Worm (Caenorhabditis elegans): ENCODE measurements around the gene ttbk-7.

Gene ttbk-7

DNA sequence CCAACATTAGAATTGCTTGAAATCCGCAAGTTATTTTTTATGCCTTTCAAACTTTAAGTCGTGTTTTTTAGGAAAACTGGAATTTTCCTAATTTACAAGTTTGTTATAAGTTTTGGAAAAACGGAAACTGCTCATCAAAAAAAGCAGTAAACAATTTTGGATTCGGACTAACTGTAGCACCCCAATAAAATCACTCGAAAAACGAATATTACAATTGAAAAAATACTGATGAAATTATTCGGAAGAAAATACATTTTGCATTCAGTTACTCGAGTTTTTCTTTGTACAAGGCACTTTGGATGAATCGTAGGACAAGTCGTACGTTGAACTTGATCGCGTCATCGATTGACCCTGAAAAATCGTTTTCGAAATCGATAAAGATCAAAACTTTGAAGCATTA is 13.3 kb downstream of the ttbk-7 start:
- TF ChIP-seq tbx-37 (GFP tag; conservative IDR thresholded peaks at IDR 0.05) (no peak), ama-1 (optimal IDR thresholded peaks at IDR 0.05) (no peak), pes-1 (GFP tag; IDR thresholded peaks at IDR 0.05) (no peak)

- TF ChIP-seq ama-1 (optimal IDR thresholded peaks at IDR 0.05) (no peak), ceh-13 (GFP tag; optimal IDR thresholded peaks at IDR 0.05) (no peak), ceh-36 (tag; optimal IDR thresholded peaks at IDR 0.05) (no peak), aly-1 (tag; optimal IDR thresholded peaks at IDR 0.05) (no peak), tbx-37 (GFP tag; conservative IDR thresholded peaks at IDR 0.05) (no peak), flt-1 (GFP tag; IDR thresholded peaks at IDR 0.05) (no peak), sea-1 (GFP tag; conservative IDR thresholded peaks at IDR 0.05) (no peak), tra-4 (tag; optimal IDR thresholded peaks at IDR 0.05) (no peak), B0310.2 (tag; optimal IDR thresholded peaks at IDR 0.05) (no peak), hnd-1 (tag; optimal IDR thresholded peaks at IDR 0.05) (no peak), hmbx-1 (tag; optimal IDR thresholded peaks at IDR 0.05) (no peak)
Measured at ce11 chrV:12881396-12881795, 14.3 kb downstream of the ttbk-7 start.

DNA sequence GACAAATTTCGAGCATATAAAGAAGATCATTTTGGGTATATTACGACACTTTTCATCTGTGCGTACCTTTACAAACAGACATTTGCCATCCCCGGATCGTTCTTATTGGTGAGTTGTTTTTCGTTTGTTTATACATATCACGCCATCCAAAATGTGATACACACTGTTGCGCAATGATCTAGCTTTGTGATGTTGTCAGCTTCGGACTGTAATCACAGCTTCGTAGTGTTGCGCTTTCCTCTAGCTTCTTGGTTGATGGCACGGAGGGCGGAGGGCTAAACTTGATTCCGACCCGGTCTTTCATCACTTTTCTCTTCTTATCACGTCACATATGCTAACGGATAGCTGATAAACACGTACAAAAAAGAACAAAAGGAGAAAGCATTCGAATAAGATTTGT is 16.3 kb downstream of the ttbk-7 start:
- TF ChIP-seq pes-1 (GFP tag; IDR thresholded peaks at IDR 0.05), result no peak
- no peak for TF ChIP-seq scrt-1 (GFP tag; IDR thresholded peaks at IDR 0.05)
- TF ChIP-seq hmg-4 (GFP tag; optimal IDR thresholded peaks at IDR 0.05), result no peak
- TF ChIP-seq hmbx-1 (tag; optimal IDR thresholded peaks at IDR 0.05), result no peak
- TF ChIP-seq ceh-36 (tag; optimal IDR thresholded peaks at IDR 0.05), result no peak
- no peak for TF ChIP-seq B0310.2 (tag; optimal IDR thresholded peaks at IDR 0.05)
- TF ChIP-seq hnd-1 (tag; optimal IDR thresholded peaks at IDR 0.05), result no peak
- TF ChIP-seq sea-1 (GFP tag; conservative IDR thresholded peaks at IDR 0.05), result no peak
- TF ChIP-seq aly-1 (tag; optimal IDR thresholded peaks at IDR 0.05), result no peak
- no peak for TF ChIP-seq F13C5.2 (tag; optimal IDR thresholded peaks at IDR 0.05)
- TF ChIP-seq tra-4 (tag; optimal IDR thresholded peaks at IDR 0.05), result no peak
- no peak for TF ChIP-seq ceh-13 (GFP tag; optimal IDR thresholded peaks at IDR 0.05)
- TF ChIP-seq ets-7 (tag; optimal IDR thresholded peaks at IDR 0.05), result no peak
- TF ChIP-seq flt-1 (GFP tag; IDR thresholded peaks at IDR 0.05), result no peak

DNA sequence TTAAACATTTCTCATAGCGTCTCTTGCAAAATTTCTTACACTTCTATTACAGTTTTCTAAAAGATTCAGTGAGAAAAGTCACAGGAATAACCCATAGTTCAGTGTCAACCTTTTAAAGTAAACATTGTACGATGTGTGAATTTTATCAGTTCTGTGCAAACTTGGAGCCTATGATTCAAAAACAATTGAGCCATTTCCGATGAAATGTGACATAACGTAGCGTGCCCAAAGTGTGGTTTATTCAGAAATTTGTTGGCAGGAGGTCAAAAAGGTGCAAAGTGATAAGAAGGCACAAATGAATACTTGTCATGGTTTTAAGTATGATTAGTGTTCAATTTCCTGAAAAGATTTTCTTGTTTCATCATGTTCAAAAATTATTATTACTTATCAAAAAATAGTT is 18.1 kb downstream of the ttbk-7 start:
- no peak for TF ChIP-seq tbx-37 (GFP tag; conservative IDR thresholded peaks at IDR 0.05)
- TF ChIP-seq hmbx-1 (tag; optimal IDR thresholded peaks at IDR 0.05), result no peak
- TF ChIP-seq hnd-1 (tag; optimal IDR thresholded peaks at IDR 0.05), result no peak
- TF ChIP-seq sea-1 (GFP tag; conservative IDR thresholded peaks at IDR 0.05), result no peak
- no peak for TF ChIP-seq B0310.2 (tag; optimal IDR thresholded peaks at IDR 0.05)
- TF ChIP-seq tbx-11 (GFP tag; IDR thresholded peaks at IDR 0.05), result no peak
- no peak for TF ChIP-seq ama-1 (optimal IDR thresholded peaks at IDR 0.05)
- no peak for TF ChIP-seq ceh-36 (tag; optimal IDR thresholded peaks at IDR 0.05)
- TF ChIP-seq ets-7 (tag; optimal IDR thresholded peaks at IDR 0.05), result no peak
- TF ChIP-seq pes-1 (GFP tag; IDR thresholded peaks at IDR 0.05), result no peak
- TF ChIP-seq scrt-1 (GFP tag; IDR thresholded peaks at IDR 0.05), result no peak
- TF ChIP-seq ceh-13 (GFP tag; optimal IDR thresholded peaks at IDR 0.05), result no peak
- no peak for TF ChIP-seq tra-4 (tag; optimal IDR thresholded peaks at IDR 0.05)
- no peak for TF ChIP-seq flt-1 (GFP tag; IDR thresholded peaks at IDR 0.05)
- no peak for TF ChIP-seq hmg-4 (GFP tag; optimal IDR thresholded peaks at IDR 0.05)
- no peak for TF ChIP-seq aly-1 (tag; optimal IDR thresholded peaks at IDR 0.05)
- TF ChIP-seq F13C5.2 (tag; optimal IDR thresholded peaks at IDR 0.05), result no peak

DNA sequence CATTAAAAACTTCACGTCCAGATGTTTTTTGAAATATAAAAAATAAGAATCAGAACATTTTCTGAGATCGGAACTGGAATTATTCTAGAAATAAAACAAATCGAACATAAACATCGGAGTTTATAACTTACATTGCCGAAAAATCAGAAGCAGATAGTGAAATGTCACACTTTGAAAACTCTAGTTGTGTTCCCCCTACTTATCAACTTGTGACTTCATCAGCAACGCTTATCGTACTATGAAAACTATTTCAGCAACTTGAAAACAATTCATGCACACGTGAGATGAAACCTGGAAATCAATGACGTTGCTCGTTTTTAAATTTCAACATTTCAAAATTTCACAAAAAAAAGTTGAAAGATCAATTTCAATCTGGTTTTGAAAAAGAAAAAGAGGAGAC is 19.0 kb downstream of the ttbk-7 start:
- TF ChIP-seq aly-1 (tag; optimal IDR thresholded peaks at IDR 0.05) (no peak), B0310.2 (tag; optimal IDR thresholded peaks at IDR 0.05) (no peak), tbx-11 (GFP tag; IDR thresholded peaks at IDR 0.05) (no peak), ceh-13 (GFP tag; optimal IDR thresholded peaks at IDR 0.05) (no peak), tra-4 (tag; optimal IDR thresholded peaks at IDR 0.05) (no peak), ceh-36 (tag; optimal IDR thresholded peaks at IDR 0.05) (no peak), tbx-37 (GFP tag; conservative IDR thresholded peaks at IDR 0.05) (no peak), pes-1 (GFP tag; IDR thresholded peaks at IDR 0.05) (no peak), scrt-1 (GFP tag; IDR thresholded peaks at IDR 0.05) (no peak), flt-1 (GFP tag; IDR thresholded peaks at IDR 0.05) (no peak), ama-1 (optimal IDR thresholded peaks at IDR 0.05) (no peak), hnd-1 (tag; optimal IDR thresholded peaks at IDR 0.05) (no peak)

DNA sequence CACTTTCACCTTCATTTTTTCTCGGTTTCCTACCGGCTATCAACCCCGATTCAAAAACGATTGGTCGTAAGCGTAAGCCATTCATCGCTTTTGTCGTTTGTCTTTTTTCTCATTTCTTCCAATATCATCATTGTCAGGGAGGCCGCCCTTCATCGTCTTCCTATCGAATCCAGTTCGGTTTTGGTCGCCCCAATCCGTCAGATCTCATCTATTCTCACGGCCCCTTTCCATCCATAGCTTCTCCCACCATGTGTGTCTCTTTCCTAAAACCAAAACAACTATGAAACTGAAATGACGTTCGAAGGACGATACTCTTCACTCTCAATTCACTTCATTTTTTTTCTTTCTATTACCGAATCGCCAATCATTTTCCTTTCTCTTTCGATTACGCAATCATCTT is 19.8 kb downstream of the ttbk-7 start:
- TF ChIP-seq ceh-13 (GFP tag; optimal IDR thresholded peaks at IDR 0.05), result no peak
- no peak for TF ChIP-seq B0310.2 (tag; optimal IDR thresholded peaks at IDR 0.05)
- no peak for TF ChIP-seq hmg-4 (GFP tag; optimal IDR thresholded peaks at IDR 0.05)
- TF ChIP-seq sea-1 (GFP tag; conservative IDR thresholded peaks at IDR 0.05), result no peak
- no peak for TF ChIP-seq tbx-11 (GFP tag; IDR thresholded peaks at IDR 0.05)
- no peak for TF ChIP-seq flt-1 (GFP tag; IDR thresholded peaks at IDR 0.05)
- TF ChIP-seq ceh-36 (tag; optimal IDR thresholded peaks at IDR 0.05), result no peak
- no peak for TF ChIP-seq scrt-1 (GFP tag; IDR thresholded peaks at IDR 0.05)
- TF ChIP-seq aly-1 (tag; optimal IDR thresholded peaks at IDR 0.05), result no peak
- no peak for TF ChIP-seq ets-7 (tag; optimal IDR thresholded peaks at IDR 0.05)
- TF ChIP-seq tra-4 (tag; optimal IDR thresholded peaks at IDR 0.05), result no peak
- TF ChIP-seq hnd-1 (tag; optimal IDR thresholded peaks at IDR 0.05), result no peak
- no peak for TF ChIP-seq hmbx-1 (tag; optimal IDR thresholded peaks at IDR 0.05)
- no peak for TF ChIP-seq pes-1 (GFP tag; IDR thresholded peaks at IDR 0.05)
- TF ChIP-seq F13C5.2 (tag; optimal IDR thresholded peaks at IDR 0.05), result no peak
- no peak for TF ChIP-seq ama-1 (optimal IDR thresholded peaks at IDR 0.05)
- TF ChIP-seq tbx-37 (GFP tag; conservative IDR thresholded peaks at IDR 0.05), result no peak

ce11 chrV:12871753-12872152 is 23.9 kb downstream of the ttbk-7 start, which contains the start of gene bus-19:
bus-19 (plus strand) TSS chrV:12872053.
- no peak for TF ChIP-seq tbx-37 (GFP tag; conservative IDR thresholded peaks at IDR 0.05)
- no peak for TF ChIP-seq flt-1 (GFP tag; IDR thresholded peaks at IDR 0.05)
- no peak for TF ChIP-seq hmbx-1 (tag; optimal IDR thresholded peaks at IDR 0.05)

ce11 chrV:12870740-12871139 is 24.9 kb downstream of the ttbk-7 start:
- TF ChIP-seq aly-1 (tag; optimal IDR thresholded peaks at IDR 0.05) (no peak), ceh-13 (GFP tag; optimal IDR thresholded peaks at IDR 0.05) (no peak), B0310.2 (tag; optimal IDR thresholded peaks at IDR 0.05) (no peak), hmg-4 (GFP tag; optimal IDR thresholded peaks at IDR 0.05) (no peak), hnd-1 (tag; optimal IDR thresholded peaks at IDR 0.05) (no peak), tra-4 (tag; optimal IDR thresholded peaks at IDR 0.05) (no peak), ama-1 (optimal IDR thresholded peaks at IDR 0.05) (no peak), ets-7 (tag; optimal IDR thresholded peaks at IDR 0.05) (no peak), flt-1 (GFP tag; IDR thresholded peaks at IDR 0.05) (no peak), scrt-1 (GFP tag; IDR thresholded peaks at IDR 0.05) (no peak), tbx-11 (GFP tag; IDR thresholded peaks at IDR 0.05) (no peak), sea-1 (GFP tag; conservative IDR thresholded peaks at IDR 0.05) (no peak), hmbx-1 (tag; optimal IDR thresholded peaks at IDR 0.05) (no peak)
